Fruit fly (Drosophila melanogaster) whole organism: ENCODE measurements around the gene Gr68a.
A peak's percentile ranks its signal among the peaks of the same experiment; 100 is the strongest.

Experiments
- CG8478 ChIP-seq: fragments of >200 bp; optimal IDR thresholded peaks from 2 replicates; lab custom pipeline; 2018; ENCODE audit warnings: inconsistent platforms
- Dll ChIP-seq: fragments of >200 bp; optimal IDR thresholded peaks from 2 replicates; lab custom pipeline; 2017
- EcR ChIP-seq, 2 experiments: fragments of >200 bp; optimal IDR thresholded peaks; 2 replicates each; lab custom pipeline; 2017; ENCODE audit warnings: missing biosample characterization in 2 of 2, missing genetic modification characterization in 2 of 2, missing genetic modification reagents in 2 of 2
- pan ChIP-seq: fragments of >200 bp; optimal IDR thresholded peaks from 2 replicates; lab custom pipeline; 2017
- psq ChIP-seq: fragments of >200 bp; optimal IDR thresholded peaks from 2 replicates; lab custom pipeline; 2017
- usp ChIP-seq: fragments of >200 bp; optimal IDR thresholded peaks from 2 replicates; lab custom pipeline; 2017; ENCODE audit warnings: missing biosample characterization, missing genetic modification characterization, mixed read lengths

Gene Gr68a

dm6 chr3L:11751005-11751404, at the start of gene Gr68a:
Gr68a (plus strand) TSS chr3L:11751305.
- TF ChIP-seq usp (GFP tag; lab: Kevin White, UChicago) (no peak), psq (no peak), CG8478 (lab: Kevin White, UChicago) (no peak), pan (lab: Kevin White, UChicago) (no peak), Dll (lab: Kevin White, UChicago) (no peak), EcR (GFP tag; optimal IDR thresholded peaks at IDR 0.05; lab: Kevin White, UChicago) (no peak)

dm6 chr3L:11701649-11702048, 49.5 kb upstream of the Gr68a start:
- no peak for TF ChIP-seq CG8478 (lab: Kevin White, UChicago)
- TF ChIP-seq pan (lab: Kevin White, UChicago): no peak
- TF ChIP-seq usp (GFP tag; lab: Kevin White, UChicago): no peak
- TF ChIP-seq EcR (GFP tag; optimal IDR thresholded peaks at IDR 0.05; lab: Kevin White, UChicago): no peak
- no peak for TF ChIP-seq psq
- no peak for TF ChIP-seq Dll (lab: Kevin White, UChicago)

- TF ChIP-seq EcR (GFP tag; optimal IDR thresholded peaks at IDR 0.05; lab: Kevin White, UChicago): peak in 1 of 2 experiments; percentile 77
- TF ChIP-seq psq: no peak
- TF ChIP-seq CG8478 (lab: Kevin White, UChicago): no peak
- no peak for TF ChIP-seq Dll (lab: Kevin White, UChicago)
These were observed 47.5 kb upstream of the Gr68a start for dm6 chr3L:11703579-11703978.

dm6 chr3L:11704902-11705546, 46.1 kb upstream of the Gr68a start:
- no peak for TF ChIP-seq Dll (lab: Kevin White, UChicago)
- no peak for TF ChIP-seq psq
- no peak for TF ChIP-seq pan (lab: Kevin White, UChicago)
- TF ChIP-seq usp (GFP tag; lab: Kevin White, UChicago): no peak
- no peak for TF ChIP-seq EcR (GFP tag; optimal IDR thresholded peaks at IDR 0.05; lab: Kevin White, UChicago)
- TF ChIP-seq CG8478 (lab: Kevin White, UChicago): no peak

dm6 chr3L:11707978-11708632, 43.0 kb upstream of the Gr68a start, which contains the start of gene CG11658:
CG11658 (minus strand) TSS chr3L:11708553.
- TF ChIP-seq psq (no peak), EcR (GFP tag; optimal IDR thresholded peaks at IDR 0.05; lab: Kevin White, UChicago) (no peak), pan (lab: Kevin White, UChicago) (no peak), Dll (lab: Kevin White, UChicago) (peak; percentile 97)

DNA sequence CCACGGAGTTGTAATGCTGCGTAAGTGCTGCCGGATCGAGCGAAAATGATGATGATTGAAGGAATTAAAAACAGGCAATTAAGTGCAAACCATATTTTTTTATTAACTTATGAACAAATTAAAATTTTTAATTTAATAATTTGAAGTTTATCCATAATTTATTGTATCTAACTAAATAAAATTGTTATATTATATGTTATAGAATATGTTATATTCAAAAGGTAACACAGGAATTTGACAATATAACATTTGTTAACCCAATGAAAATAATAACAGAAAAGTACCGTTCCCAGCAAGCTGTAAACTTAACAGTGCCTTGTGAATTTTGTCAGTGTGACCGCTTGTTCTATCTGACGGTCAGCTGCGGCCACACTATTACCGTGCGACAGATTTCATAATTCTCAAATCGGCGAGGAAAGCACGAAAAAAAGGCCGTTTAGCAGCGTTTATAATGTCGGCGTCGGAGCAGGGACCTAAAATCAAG, 42.4 kb upstream of the Gr68a start, which contains the start of the genes Ccdc56 and mtTFB1:
TSS of gene Ccdc56 (plus strand) at position 347 of the 484 bp plus-strand sequence.
TSS of gene mtTFB1 (plus strand) at position 347 of the 484 bp plus-strand sequence.
- TF ChIP-seq pan (lab: Kevin White, UChicago) (no peak), EcR (GFP tag; optimal IDR thresholded peaks at IDR 0.05; lab: Kevin White, UChicago) (no peak), Dll (lab: Kevin White, UChicago) (no peak)

DNA sequence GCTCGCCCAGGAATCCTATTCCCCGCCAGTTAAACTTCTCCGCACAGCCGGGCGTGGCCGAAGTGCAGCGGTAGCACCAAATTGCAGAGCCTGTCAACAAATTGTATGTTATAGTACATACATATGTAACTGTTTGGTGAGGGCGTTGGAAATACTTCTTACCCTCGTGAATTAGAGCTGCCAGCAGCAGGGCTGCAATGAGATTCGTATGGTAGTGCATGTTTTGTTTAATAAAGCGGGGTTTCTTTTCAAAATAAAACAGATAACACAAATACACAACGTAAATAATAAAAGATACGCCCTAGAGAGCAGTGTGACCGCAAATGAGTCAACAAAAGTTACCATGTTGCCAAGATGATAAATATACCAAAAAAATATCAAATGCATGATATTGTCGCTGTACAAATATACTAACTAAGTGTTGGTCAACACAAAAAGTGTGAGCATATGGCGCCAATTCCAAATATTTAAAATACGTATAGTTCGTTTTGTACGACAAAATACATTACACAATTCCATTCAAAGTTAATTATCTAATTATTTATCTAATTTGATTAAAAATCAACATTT, 40.0 kb upstream of the Gr68a start, which contains the start of gene crim:
TSS of gene crim (minus strand) at position 328 of the 570 bp plus-strand sequence.
- no peak for TF ChIP-seq Dll (lab: Kevin White, UChicago)
- no peak for TF ChIP-seq psq
- no peak for TF ChIP-seq pan (lab: Kevin White, UChicago)
- TF ChIP-seq CG8478 (lab: Kevin White, UChicago): no peak
- TF ChIP-seq usp (GFP tag; lab: Kevin White, UChicago): no peak
- no peak for TF ChIP-seq EcR (GFP tag; optimal IDR thresholded peaks at IDR 0.05; lab: Kevin White, UChicago)

- no peak for TF ChIP-seq EcR (GFP tag; optimal IDR thresholded peaks at IDR 0.05; lab: Kevin White, UChicago)
- no peak for TF ChIP-seq psq
- no peak for TF ChIP-seq pan (lab: Kevin White, UChicago)
- no peak for TF ChIP-seq CG8478 (lab: Kevin White, UChicago)
- TF ChIP-seq Dll (lab: Kevin White, UChicago): no peak
- no peak for TF ChIP-seq usp (GFP tag; lab: Kevin White, UChicago)
These were observed 39.3 kb upstream of the Gr68a start for dm6 chr3L:11711789-11712188.

dm6 chr3L:11712839-11713238, 38.3 kb upstream of the Gr68a start:
- no peak for TF ChIP-seq psq
- no peak for TF ChIP-seq usp (GFP tag; lab: Kevin White, UChicago)
- TF ChIP-seq EcR (GFP tag; optimal IDR thresholded peaks at IDR 0.05; lab: Kevin White, UChicago): no peak
- no peak for TF ChIP-seq pan (lab: Kevin White, UChicago)
- no peak for TF ChIP-seq Dll (lab: Kevin White, UChicago)
- no peak for TF ChIP-seq CG8478 (lab: Kevin White, UChicago)

dm6 chr3L:11715187-11715586, 35.9 kb upstream of the Gr68a start, which contains the start of gene CG14132:
CG14132 (minus strand) TSS chr3L:11715285.
- no peak for TF ChIP-seq EcR (GFP tag; optimal IDR thresholded peaks at IDR 0.05; lab: Kevin White, UChicago)
- peak; percentile 15 for TF ChIP-seq Dll (lab: Kevin White, UChicago)

DNA sequence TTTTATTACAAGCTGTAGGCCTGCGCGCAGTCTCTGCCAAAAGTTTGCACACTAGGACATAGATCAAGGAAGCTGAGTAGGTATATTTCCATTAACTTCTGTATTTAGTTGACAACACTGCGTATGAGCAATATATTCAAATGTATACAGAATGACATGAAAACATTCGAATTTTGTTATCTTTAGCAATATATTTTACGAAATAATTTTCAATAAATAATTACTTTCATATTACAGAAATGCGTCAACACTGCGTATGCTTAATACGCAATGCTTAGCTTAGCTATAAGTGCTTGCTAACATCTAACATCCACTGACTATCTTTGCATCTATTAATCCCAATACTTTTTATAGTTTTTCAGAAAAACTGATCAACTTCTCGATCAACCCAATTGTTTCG, 34.8 kb upstream of the Gr68a start:
- TF ChIP-seq Dll (lab: Kevin White, UChicago): no peak
- TF ChIP-seq EcR (GFP tag; optimal IDR thresholded peaks at IDR 0.05; lab: Kevin White, UChicago): no peak
- no peak for TF ChIP-seq usp (GFP tag; lab: Kevin White, UChicago)
- no peak for TF ChIP-seq psq
- TF ChIP-seq CG8478 (lab: Kevin White, UChicago): no peak
- TF ChIP-seq pan (lab: Kevin White, UChicago): no peak
